Fruit fly (Drosophila melanogaster) whole organism, pupa: ENCODE measurements around the gene Sbds.

Experiments
- CG14655 ChIP-seq: fragments of 200-800 bp; sonication (Bioruptor generic); optimal IDR thresholded peaks from 3 replicates; lab custom pipeline; 2017; ENCODE audit warnings: mild to moderate bottlenecking, missing biosample characterization, missing genetic modification reagents, missing genetic modification characterization
- CG4496 ChIP-seq: fragments of 200-800 bp; sonication (Bioruptor generic); IDR thresholded peaks from 3 replicates; pipeline ENCODE4 v1.3.6; 2022; ENCODE audit warnings: missing biosample characterization, missing genetic modification characterization
- EcR ChIP-seq: fragments of 200-800 bp; sonication (Bioruptor generic); optimal IDR thresholded peaks from 3 replicates; lab custom pipeline; 2019; ENCODE audit warnings: missing biosample characterization, missing genetic modification characterization, mild to moderate bottlenecking, moderate library complexity, missing genetic modification reagents
- fd96Ca ChIP-seq: fragments of 200-800 bp; sonication (Bioruptor generic); IDR thresholded peaks from 3 replicates; pipeline ENCODE4 v1.3.6; 2022; ENCODE audit warnings: missing biosample characterization, missing genetic modification characterization

- no peak for TF ChIP-seq CG14655 (GFP tag; lab: Kevin White, UChicago)
- TF ChIP-seq fd96Ca (GFP tag; lab: Robert Waterston, UW), result no peak
- TF ChIP-seq EcR (GFP tag; lab: Kevin White, UChicago), result no peak
- no peak for TF ChIP-seq CG4496 (GFP tag; lab: Robert Waterston, UW)
Measured at dm6 chr3L:6750835-6751234, 1.9 kb upstream of the Sbds start.
